Worm (Caenorhabditis elegans) whole organism, late embryonic: ENCODE measurements around the gene cwp-4.
A peak's percentile ranks its signal among the peaks of the same experiment; 100 is the strongest.

Source experiments
- Y22D7AL.16 ChIP-seq: sonication (generic microtip); optimal IDR thresholded peaks from 2 replicates; lab custom pipeline; 2016; ENCODE audit warnings: missing genetic modification characterization, missing compliant biosample characterization
- ahr-1 ChIP-seq: sonication (generic microtip); optimal IDR thresholded peaks from 2 replicates; lab custom pipeline; 2016; ENCODE audit warnings: missing genetic modification characterization, missing compliant biosample characterization
- ama-1 ChIP-seq: fragments of 150-350 bp; optimal IDR thresholded peaks from 2 replicates; lab custom pipeline; 2014
- ceh-14 ChIP-seq: sonication (generic microtip); optimal IDR thresholded peaks from 2 replicates; lab custom pipeline; 2016; ENCODE audit warnings: missing genotype, missing genetic modification characterization, missing compliant biosample characterization
- ceh-2 ChIP-seq: sonication (generic microtip); optimal IDR thresholded peaks from 2 replicates; lab custom pipeline; 2016; ENCODE audit warnings: missing genotype, missing genetic modification characterization, missing compliant biosample characterization
- ceh-22 ChIP-seq: sonication (generic microtip); optimal IDR thresholded peaks from 2 replicates; lab custom pipeline; 2017; ENCODE audit warnings: missing biosample characterization, missing genetic modification characterization
- ceh-24 ChIP-seq: sonication (generic microtip); optimal IDR thresholded peaks from 2 replicates; lab custom pipeline; 2016; ENCODE audit warnings: mild to moderate bottlenecking, missing genetic modification characterization, missing compliant biosample characterization
- ceh-45 ChIP-seq: fragments of 200-800 bp; sonication (Bioruptor generic); IDR thresholded peaks from 2 replicates; pipeline ENCODE4 v1.3.6; 2022; ENCODE audit warnings: missing genetic modification reagents, missing genetic modification characterization, missing compliant biosample characterization
- ceh-6 ChIP-seq: fragments of 200-800 bp; sonication (Bioruptor generic); optimal IDR thresholded peaks from 2 replicates; lab custom pipeline; 2018; ENCODE audit warnings: mild to moderate bottlenecking, missing genetic modification characterization, missing compliant biosample characterization
- che-1 ChIP-seq: sonication (generic microtip); optimal IDR thresholded peaks from 2 replicates; lab custom pipeline; 2016; ENCODE audit warnings: mild to moderate bottlenecking, missing genetic modification characterization, missing compliant biosample characterization
- elt-2 ChIP-seq: sonication (generic microtip); optimal IDR thresholded peaks from 2 replicates; lab custom pipeline; 2016; ENCODE audit warnings: missing genetic modification reagents, missing genetic modification characterization, missing compliant biosample characterization
- fax-1 ChIP-seq: sonication (generic microtip); optimal IDR thresholded peaks from 2 replicates; lab custom pipeline; 2016; ENCODE audit warnings: missing genotype, missing genetic modification characterization, missing compliant biosample characterization
- fkh-10 ChIP-seq: fragments of 150-350 bp; optimal IDR thresholded peaks from 2 replicates; lab custom pipeline; 2014; ENCODE audit warnings: missing biosample characterization, missing genetic modification reagents, missing genetic modification characterization
- fkh-6 ChIP-seq: sonication (generic microtip); optimal IDR thresholded peaks from 2 replicates; lab custom pipeline; 2016; ENCODE audit warnings: missing genetic modification characterization, missing compliant biosample characterization
- gmeb-2 ChIP-seq: sonication (generic microtip); optimal IDR thresholded peaks from 2 replicates; lab custom pipeline; 2016; ENCODE audit warnings: missing genetic modification characterization, inconsistent platforms, missing compliant biosample characterization
- lim-6 ChIP-seq: sonication (generic microtip); optimal IDR thresholded peaks from 2 replicates; lab custom pipeline; 2016; ENCODE audit warnings: missing genetic modification characterization, missing compliant biosample characterization
- madf-2 ChIP-seq: sonication (generic microtip); optimal IDR thresholded peaks from 2 replicates; lab custom pipeline; 2017; ENCODE audit warnings: missing genetic modification characterization, missing compliant biosample characterization
- mec-3 ChIP-seq: sonication (generic microtip); optimal IDR thresholded peaks from 2 replicates; lab custom pipeline; 2016; ENCODE audit warnings: borderline replicate concordance, missing genetic modification characterization, missing compliant biosample characterization
- nfya-1 ChIP-seq: sonication (generic microtip); optimal IDR thresholded peaks from 2 replicates; lab custom pipeline; 2017; ENCODE audit warnings: missing genetic modification characterization, mild to moderate bottlenecking, missing compliant biosample characterization, antibody characterized with exemption, moderate library complexity
- nhr-232 ChIP-seq: sonication (generic microtip); optimal IDR thresholded peaks from 2 replicates; lab custom pipeline; 2016; ENCODE audit warnings: missing genetic modification characterization, missing compliant biosample characterization
- pha-2 ChIP-seq: sonication (generic microtip); optimal IDR thresholded peaks from 2 replicates; lab custom pipeline; 2017; ENCODE audit warnings: mild to moderate bottlenecking, missing genetic modification characterization, missing compliant biosample characterization
- sdc-2 ChIP-seq: sonication (generic microtip); optimal IDR thresholded peaks from 2 replicates; lab custom pipeline; 2016; ENCODE audit warnings: missing genotype, missing genetic modification characterization, missing compliant biosample characterization
- sox-2 ChIP-seq: fragments of 200-800 bp; sonication (Bioruptor generic); IDR thresholded peaks from 2 replicates; pipeline ENCODE4 v1.3.6; 2022; ENCODE audit warnings: missing genetic modification reagents, missing genetic modification characterization, missing compliant biosample characterization
- tbx-2 ChIP-seq: sonication (generic microtip); optimal IDR thresholded peaks from 2 replicates; lab custom pipeline; 2016; ENCODE audit warnings: missing genetic modification characterization, missing compliant biosample characterization
- tbx-7 ChIP-seq: sonication (generic microtip); optimal IDR thresholded peaks from 2 replicates; lab custom pipeline; 2016; ENCODE audit warnings: missing genotype, missing genetic modification characterization, missing compliant biosample characterization
- ttx-3 ChIP-seq: sonication (generic microtip); optimal IDR thresholded peaks from 2 replicates; lab custom pipeline; 2016; ENCODE audit warnings: missing genetic modification reagents, missing genetic modification characterization, missing compliant biosample characterization
- unc-3 ChIP-seq, 2 experiments: fragments of 200-800 bp in 1 of 2; sonication (Bioruptor generic) in 1 of 2; sonication (generic microtip) in 1 of 2; conservative IDR thresholded peaks in 1 of 2; optimal IDR thresholded peaks in 1 of 2; 2 replicates each; pipeline versions ENCODE4 v1.3.6 to Lab custom; 2016 to 2022; ENCODE audit warnings: missing compliant biosample characterization in 2 of 2, missing genetic modification characterization in 2 of 2, missing genetic modification reagents in 1 of 2
- unc-42 ChIP-seq: sonication (generic microtip); optimal IDR thresholded peaks from 2 replicates; lab custom pipeline; 2016; ENCODE audit warnings: missing genotype, missing genetic modification characterization, missing compliant biosample characterization
- unc-55 ChIP-seq: sonication (generic microtip); optimal IDR thresholded peaks from 2 replicates; lab custom pipeline; 2017; ENCODE audit warnings: missing biosample characterization, missing genetic modification reagents, missing genetic modification characterization
- unc-86 ChIP-seq: sonication (generic microtip); optimal IDR thresholded peaks from 2 replicates; lab custom pipeline; 2016; ENCODE audit warnings: missing genetic modification characterization, missing compliant biosample characterization
- zip-5 ChIP-seq: sonication (generic microtip); optimal IDR thresholded peaks from 2 replicates; lab custom pipeline; 2016; ENCODE audit warnings: missing genetic modification characterization, missing compliant biosample characterization
- ztf-16 ChIP-seq: sonication (generic microtip); optimal IDR thresholded peaks from 2 replicates; lab custom pipeline; 2017; ENCODE audit warnings: missing genetic modification characterization, missing compliant biosample characterization

The cwp-4 gene

DNA sequence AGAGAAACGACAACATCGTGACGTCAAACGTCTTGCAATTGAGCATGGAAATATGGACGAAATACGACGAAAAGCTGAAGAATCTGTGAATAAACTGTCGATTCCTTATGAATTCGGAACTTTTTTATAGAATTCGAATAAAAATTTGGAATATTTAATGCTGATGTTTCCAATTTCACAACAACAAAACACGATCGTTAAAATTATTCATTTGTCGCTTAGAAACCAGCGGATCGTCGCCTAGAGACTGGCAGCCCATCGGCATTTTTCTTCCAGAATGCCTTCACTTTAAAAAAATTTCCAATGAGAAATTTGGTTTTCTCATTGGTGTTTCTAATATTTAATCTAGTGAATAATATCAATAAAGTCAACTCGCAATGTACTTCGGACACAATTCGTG is at the start of gene cwp-4:
TSS of gene cwp-4 (plus strand) at position 301 of the 400 bp plus-strand sequence.
- TF ChIP-seq tbx-7 (tag; lab: Kevin White, UChicago) (no peak), unc-86 (tag; lab: Kevin White, UChicago) (no peak), ceh-2 (tag; lab: Kevin White, UChicago) (no peak), fkh-10 (GFP tag; lab: Kevin White, UChicago) (no peak), ceh-24 (tag; lab: Kevin White, UChicago) (no peak), ceh-14 (tag; lab: Kevin White, UChicago) (no peak), mec-3 (tag; lab: Kevin White, UChicago) (no peak), madf-2 (tag; lab: Kevin White, UChicago) (no peak), tbx-2 (no peak)

- TF ChIP-seq mec-3 (tag; lab: Kevin White, UChicago), result no peak
- TF ChIP-seq elt-2 (tag; lab: Kevin White, UChicago), result peak; percentile 80
- TF ChIP-seq fkh-6 (tag; lab: Kevin White, UChicago), result no peak
Observed at ce11 chrV:5012193-5012853, 41.1 kb upstream of the cwp-4 start, which contains the start of gene srr-6. Gene srr-6 (plus strand): TSS chrV:5012803.

- TF ChIP-seq unc-42 (tag; lab: Kevin White, UChicago) (peak; percentile 29), che-1 (tag; lab: Kevin White, UChicago) (no peak), Y22D7AL.16 (tag; lab: Kevin White, UChicago) (no peak), ceh-14 (tag; lab: Kevin White, UChicago) (peak; percentile 46), sox-2 (GFP tag; lab: Robert Waterston, UW) (no peak), sdc-2 (tag; lab: Kevin White, UChicago) (no peak), nhr-232 (tag; lab: Kevin White, UChicago) (no peak), gmeb-2 (tag; lab: Kevin White, UChicago) (no peak)
Observed at ce11 chrV:5016728-5017127, 36.7 kb upstream of the cwp-4 start.

DNA sequence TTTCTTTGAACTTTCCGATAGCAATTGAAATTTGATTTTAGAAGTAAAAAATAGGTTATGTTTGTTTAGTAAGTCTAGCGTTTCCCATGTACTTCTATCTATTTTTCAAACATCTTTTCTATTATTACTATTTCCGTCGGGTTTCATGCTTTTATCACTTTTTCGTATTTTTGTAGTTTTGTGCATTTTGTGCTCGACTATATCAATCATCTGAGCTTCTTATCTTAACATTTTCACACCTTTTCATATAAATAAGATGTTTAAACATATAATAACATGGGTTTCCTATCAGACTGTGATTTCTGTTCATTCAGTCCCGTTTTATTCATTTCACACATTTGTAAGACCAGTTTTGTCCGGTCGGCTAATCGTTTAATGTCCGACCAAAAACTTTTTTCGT is 35.4 kb upstream of the cwp-4 start:
- TF ChIP-seq ceh-2 (tag; lab: Kevin White, UChicago) (no peak), zip-5 (no peak), che-1 (tag; lab: Kevin White, UChicago) (no peak), nfya-1 (tag; lab: Kevin White, UChicago) (no peak), ttx-3 (no peak), pha-2 (no peak), ama-1 (lab: Kevin White, UChicago) (no peak), ahr-1 (tag; lab: Kevin White, UChicago) (no peak), ceh-6 (GFP tag; lab: Kevin White, UChicago) (no peak), Y22D7AL.16 (tag; lab: Kevin White, UChicago) (no peak), unc-55 (GFP tag; lab: Kevin White, UChicago) (no peak), ceh-45 (no peak), lim-6 (tag; lab: Kevin White, UChicago) (no peak), ceh-22 (tag; lab: Kevin White, UChicago) (no peak)
- TF ChIP-seq, all 69 proteins: peak for 0

- TF ChIP-seq zip-5 (no peak), unc-3 (GFP tag; conservative IDR thresholded peaks at IDR 0.05; lab: Robert Waterston, UW) (no peak), unc-3 (tag; optimal IDR thresholded peaks at IDR 0.05; lab: Kevin White, UChicago) (no peak), ztf-16 (tag; lab: Kevin White, UChicago) (no peak), fax-1 (tag; lab: Kevin White, UChicago) (no peak), sdc-2 (tag; lab: Kevin White, UChicago) (no peak)
Observed at ce11 chrV:5018810-5019274, 34.6 kb upstream of the cwp-4 start, which contains the start of gene srr-4. Gene srr-4 (plus strand): TSS chrV:5019224.
